Fruit fly (Drosophila melanogaster) whole organism, embryonic: ENCODE results near the gene CG42390.

Source experiments
- Antp ChIP-seq: fragments of 200-800 bp; sonication (Bioruptor generic); optimal IDR thresholded peaks from 3 replicates; lab custom pipeline; 2016; ENCODE audit warnings: missing biosample characterization, missing genetic modification characterization
- Awh ChIP-seq: fragments of 200-800 bp; sonication (Bioruptor generic); IDR thresholded peaks from 2 replicates; pipeline ENCODE4, ENCODE4 v1.3.6; 2022; ENCODE audit warnings: missing biosample characterization, missing genetic modification characterization
- Bgb ChIP-seq: fragments of 200-800 bp; sonication (Bioruptor generic); IDR thresholded peaks from 2 replicates; pipeline ENCODE4 v1.3.6; 2022; ENCODE audit warnings: missing biosample characterization, missing genetic modification characterization; ENCODE audit not compliant: partially characterized antibody
- Blimp-1 ChIP-seq: fragments of 200-800 bp; sonication (Bioruptor generic); optimal IDR thresholded peaks from 3 replicates; lab custom pipeline; 2018; ENCODE audit warnings: missing biosample characterization, missing genetic modification characterization, mild to moderate bottlenecking, moderate library complexity, missing genetic modification reagents
- BtbVII ChIP-seq: fragments of 200-800 bp; sonication (Bioruptor generic); optimal IDR thresholded peaks from 3 replicates; lab custom pipeline; 2017; ENCODE audit warnings: missing biosample characterization, mild to moderate bottlenecking, missing genetic modification characterization
- CG10431 ChIP-seq: fragments of 200-800 bp; sonication (Bioruptor generic); optimal IDR thresholded peaks from 3 replicates; lab custom pipeline; 2018; ENCODE audit warnings: missing biosample characterization, mild to moderate bottlenecking, missing genetic modification characterization
- CG11456 ChIP-seq: fragments of 200-800 bp; sonication (Bioruptor generic); IDR thresholded peaks from 3 replicates; pipeline ENCODE4 v1.3.6; 2022; ENCODE audit warnings: missing biosample characterization, missing genetic modification characterization
- CG13296 ChIP-seq: fragments of 200-800 bp; sonication (Bioruptor generic); optimal IDR thresholded peaks from 3 replicates; lab custom pipeline; 2018; ENCODE audit warnings: missing biosample characterization, mild to moderate bottlenecking, missing genetic modification characterization
- CG13424 ChIP-seq: fragments of 200-800 bp; sonication (Bioruptor generic); optimal IDR thresholded peaks from 2 replicates; lab custom pipeline; 2019; ENCODE audit warnings: missing biosample characterization, mild to moderate bottlenecking, missing genetic modification characterization, moderate library complexity
- CG13624 ChIP-seq: fragments of 200-800 bp; sonication (Bioruptor generic); optimal IDR thresholded peaks from 2 replicates; lab custom pipeline; 2016; ENCODE audit warnings: missing biosample characterization, missing genetic modification characterization
- CG14860 ChIP-seq: fragments of 200-800 bp; sonication (Bioruptor generic); IDR thresholded peaks from 3 replicates; pipeline ENCODE4 v1.3.6; 2022; ENCODE audit warnings: missing biosample characterization, missing genetic modification characterization; ENCODE audit not compliant: partially characterized antibody
- CG2116 ChIP-seq: fragments of 200-800 bp; sonication (Bioruptor generic); optimal IDR thresholded peaks from 3 replicates; lab custom pipeline; 2018; ENCODE audit warnings: missing biosample characterization, mild to moderate bottlenecking, missing genetic modification characterization
- CG32772 ChIP-seq: fragments of 200-800 bp; sonication (Bioruptor generic); IDR thresholded peaks from 2 replicates; pipeline ENCODE4 v1.3.6; 2022; ENCODE audit warnings: missing biosample characterization, missing genetic modification characterization
- CG4617 ChIP-seq: fragments of 200-800 bp; sonication (Bioruptor generic); optimal IDR thresholded peaks from 3 replicates; lab custom pipeline; 2016; ENCODE audit warnings: missing biosample characterization, missing genetic modification characterization, borderline replicate concordance
- CG6272 ChIP-seq: fragments of 200-800 bp; sonication (Bioruptor generic); IDR thresholded peaks from 2 replicates; pipeline ENCODE4 v1.3.6; 2022; ENCODE audit warnings: missing biosample characterization, missing genetic modification characterization
- CG7987 ChIP-seq: fragments of 200-800 bp; sonication (Bioruptor generic); optimal IDR thresholded peaks from 2 replicates; lab custom pipeline; 2018; ENCODE audit warnings: missing biosample characterization, mild to moderate bottlenecking, missing genetic modification characterization, moderate library complexity
- CG8924 ChIP-seq: fragments of 200-800 bp; optimal IDR thresholded peaks from 3 replicates; lab custom pipeline; 2019; ENCODE audit warnings: missing biosample characterization, mild to moderate bottlenecking, missing genetic modification characterization, moderate library complexity
- CG9727 ChIP-seq: fragments of 200-800 bp; sonication (Bioruptor generic); optimal IDR thresholded peaks from 3 replicates; lab custom pipeline; 2017; ENCODE audit warnings: missing biosample characterization, mild to moderate bottlenecking, missing genetic modification characterization
- D19B ChIP-seq: fragments of 200-800 bp; sonication (Bioruptor generic); optimal IDR thresholded peaks from 2 replicates; lab custom pipeline; 2017; ENCODE audit warnings: missing biosample characterization, mild to moderate bottlenecking, missing genetic modification characterization
- Doc2 ChIP-seq: fragments of 200-800 bp; sonication (Bioruptor generic); IDR thresholded peaks from 2 replicates; pipeline ENCODE4 v1.3.6; 2022; ENCODE audit warnings: missing biosample characterization, missing genetic modification characterization
- Dp ChIP-seq: fragments of 200-800 bp; sonication (Bioruptor generic); optimal IDR thresholded peaks from 2 replicates; lab custom pipeline; 2018; ENCODE audit warnings: missing biosample characterization, mild to moderate bottlenecking, missing genetic modification characterization, moderate library complexity
- Fer3 ChIP-seq: fragments of 200-800 bp; sonication (Bioruptor generic); optimal IDR thresholded peaks from 2 replicates; lab custom pipeline; 2018; ENCODE audit warnings: missing biosample characterization, mild to moderate bottlenecking, missing genetic modification characterization, moderate library complexity
- HmgZ ChIP-seq: fragments of 200-800 bp; sonication (Bioruptor generic); optimal IDR thresholded peaks from 2 replicates; lab custom pipeline; 2018; ENCODE audit warnings: missing biosample characterization, mild to moderate bottlenecking, missing genetic modification characterization
- Lpt ChIP-seq: fragments of >200 bp; optimal IDR thresholded peaks from 2 replicates; lab custom pipeline; 2018; ENCODE audit warnings: missing biosample characterization, missing genetic modification characterization
- Poxn ChIP-seq: fragments of 200-800 bp; sonication (Bioruptor generic); IDR thresholded peaks from 2 replicates; pipeline ENCODE4 v1.3.6; 2022; ENCODE audit warnings: missing biosample characterization, missing genetic modification characterization
- Ravus ChIP-seq: fragments of 200-800 bp; sonication (Bioruptor generic); IDR thresholded peaks from 2 replicates; pipeline ENCODE4 v1.3.6; 2022; ENCODE audit warnings: missing biosample characterization, missing genetic modification characterization
- Side ChIP-seq: fragments of 200-800 bp; sonication (Bioruptor generic); optimal IDR thresholded peaks from 2 replicates; lab custom pipeline; 2016; ENCODE audit warnings: missing biosample characterization, missing genetic modification characterization
- Sry-β ChIP-seq: fragments of 200-800 bp; sonication (Bioruptor generic); optimal IDR thresholded peaks from 2 replicates; lab custom pipeline; 2018; ENCODE audit warnings: missing biosample characterization, mild to moderate bottlenecking, missing genetic modification characterization, moderate library complexity
- YL-1 ChIP-seq: fragments of 200-800 bp; sonication (Bioruptor generic); optimal IDR thresholded peaks from 3 replicates; lab custom pipeline; 2017; ENCODE audit warnings: missing biosample characterization, mild to moderate bottlenecking, missing genetic modification characterization
- ab ChIP-seq: fragments of 200-800 bp; sonication (Bioruptor generic); optimal IDR thresholded peaks from 2 replicates; lab custom pipeline; 2016; ENCODE audit warnings: missing biosample characterization, missing genetic modification characterization
- aop ChIP-seq: fragments of 200-800 bp; sonication (Bioruptor generic); IDR thresholded peaks from 2 replicates; pipeline ENCODE4 v1.3.6; 2022; ENCODE audit warnings: missing biosample characterization, missing genetic modification characterization
- az2 ChIP-seq: fragments of 200-800 bp; sonication (Bioruptor generic); optimal IDR thresholded peaks from 3 replicates; lab custom pipeline; 2016; ENCODE audit warnings: missing biosample characterization, missing genetic modification characterization
- dpn ChIP-seq, 2 experiments: fragments of 200-800 bp; sonication (Bioruptor generic); optimal IDR thresholded peaks; 3 replicates each; lab custom pipeline; 2016; ENCODE audit warnings: missing biosample characterization in 2 of 2, missing genetic modification characterization in 2 of 2
- exex ChIP-seq: fragments of 200-800 bp; sonication (Bioruptor generic); optimal IDR thresholded peaks from 4 replicates; lab custom pipeline; 2018; ENCODE audit warnings: missing biosample characterization, mild to moderate bottlenecking, missing genetic modification characterization, moderate library complexity
- fd3F ChIP-seq: fragments of 200-800 bp; sonication (Bioruptor generic); optimal IDR thresholded peaks from 2 replicates; lab custom pipeline; 2018; ENCODE audit warnings: missing biosample characterization, mild to moderate bottlenecking, missing genetic modification characterization, moderate library complexity
- fru ChIP-seq: fragments of >200 bp; optimal IDR thresholded peaks from 2 replicates; lab custom pipeline; 2017
- ftz-f1 ChIP-seq: fragments of 200-800 bp; sonication (Bioruptor generic); optimal IDR thresholded peaks from 2 replicates; lab custom pipeline; 2016; ENCODE audit warnings: missing biosample characterization, missing genetic modification characterization
- her ChIP-seq: fragments of 200-800 bp; sonication (Bioruptor generic); optimal IDR thresholded peaks from 2 replicates; lab custom pipeline; 2016; ENCODE audit warnings: missing biosample characterization, missing genetic modification characterization
- kni ChIP-seq: fragments of 200-800 bp; sonication (Bioruptor generic); optimal IDR thresholded peaks from 3 replicates; lab custom pipeline; 2017; ENCODE audit warnings: mild to moderate bottlenecking, missing biosample characterization, missing genetic modification reagents, missing genetic modification characterization
- pfk ChIP-seq: fragments of 200-800 bp; sonication (Bioruptor generic); optimal IDR thresholded peaks from 2 replicates; lab custom pipeline; 2018; ENCODE audit warnings: missing biosample characterization, mild to moderate bottlenecking, missing genetic modification characterization, moderate library complexity
- repo ChIP-seq: fragments of 200-800 bp; sonication (Bioruptor generic); optimal IDR thresholded peaks from 2 replicates; lab custom pipeline; 2016; ENCODE audit warnings: missing biosample characterization, missing genetic modification characterization
- salm ChIP-seq: fragments of 200-800 bp; sonication (Bioruptor generic); optimal IDR thresholded peaks from 2 replicates; lab custom pipeline; 2018; ENCODE audit warnings: missing biosample characterization, mild to moderate bottlenecking, missing genetic modification characterization
- sisA ChIP-seq: fragments of 200-800 bp; sonication (Bioruptor generic); IDR thresholded peaks from 2 replicates; pipeline ENCODE4 v1.3.6; 2022; ENCODE audit warnings: missing biosample characterization, missing genetic modification characterization
- sna ChIP-seq: fragments of 200-800 bp; sonication (Bioruptor generic); IDR thresholded peaks from 2 replicates; pipeline ENCODE4 v1.3.6; 2022; ENCODE audit warnings: missing biosample characterization, missing genetic modification characterization; ENCODE audit not compliant: partially characterized antibody
- sob ChIP-seq: fragments of 200-800 bp; sonication (Bioruptor generic); IDR thresholded peaks from 2 replicates; pipeline ENCODE4 v1.3.6; 2022; ENCODE audit warnings: missing biosample characterization, missing genetic modification characterization
- tin ChIP-seq: fragments of 200-800 bp; sonication (Bioruptor generic); optimal IDR thresholded peaks from 3 replicates; lab custom pipeline; 2016; ENCODE audit warnings: missing biosample characterization, missing genetic modification characterization
- toy ChIP-seq: fragments of 200-800 bp; sonication (Bioruptor generic); IDR thresholded peaks from 2 replicates; pipeline ENCODE4 v1.3.6; 2022; ENCODE audit warnings: missing biosample characterization, missing genetic modification characterization
- unpg ChIP-seq: fragments of 200-800 bp; sonication (Bioruptor generic); optimal IDR thresholded peaks from 3 replicates; lab custom pipeline; 2018; ENCODE audit warnings: missing biosample characterization, mild to moderate bottlenecking, missing genetic modification characterization, moderate library complexity
- zen2 ChIP-seq: fragments of 200-800 bp; sonication (Bioruptor generic); IDR thresholded peaks from 3 replicates; pipeline ENCODE4 v1.3.6; 2022; ENCODE audit warnings: missing biosample characterization, missing genetic modification characterization; ENCODE audit not compliant: partially characterized antibody

Gene CG42390

dm6 chr3R:22172454-22173413 is 52.9 kb downstream of the CG42390 start (continued):
- TF ChIP-seq sob (no peak), Sry-β (GFP tag; lab: Kevin White, UChicago) (no peak), CG13296 (no peak), CG7987 (no peak), salm (tag; lab: Kevin White, UChicago) (no peak), ftz-f1 (GFP tag; lab: Kevin White, UChicago) (no peak), Antp (no peak), CG11456 (GFP tag; lab: Robert Waterston, UW) (no peak), Blimp-1 (GFP tag; lab: Kevin White, UChicago) (peak; percentile 21), Fer3 (no peak), exex (tag; lab: Kevin White, UChicago) (peak; percentile 7), repo (GFP tag; lab: Kevin White, UChicago) (no peak), Lpt (GFP tag; lab: Kevin White, UChicago) (no peak), D19B (GFP tag; lab: Kevin White, UChicago) (no peak), sna (no peak), CG2116 (no peak), her (GFP tag; lab: Kevin White, UChicago) (no peak), CG14860 (GFP tag; lab: Robert Waterston, UW) (no peak), Side (no peak), tin (GFP tag; lab: Kevin White, UChicago) (no peak), dpn (GFP tag; optimal IDR thresholded peaks at IDR 0.05; lab: Kevin White, UChicago) (no peak), CG32772 (GFP tag; lab: Robert Waterston, UW) (no peak; the same call in 1 of the 2 replicates), Ravus (no peak), CG10431 (GFP tag; lab: Kevin White, UChicago) (no peak), CG6272 (no peak), aop (GFP tag; lab: Robert Waterston, UW) (no peak), BtbVII (no peak), fru (no peak), pfk (GFP tag; lab: Kevin White, UChicago) (no peak), Awh (GFP tag; lab: Robert Waterston, UW) (no peak), sisA (GFP tag; lab: Robert Waterston, UW) (no peak), CG8924 (tag; lab: Kevin White, UChicago) (no peak), az2 (GFP tag; lab: Kevin White, UChicago) (peak; percentile 25), ab (no peak), CG9727 (no peak), Poxn (GFP tag; lab: Robert Waterston, UW) (no peak), CG13424 (tag; lab: Kevin White, UChicago) (peak; percentile 24), kni (GFP tag; lab: Kevin White, UChicago) (no peak), Dp (GFP tag; lab: Kevin White, UChicago) (no peak), HmgZ (no peak), zen2 (GFP tag; lab: Robert Waterston, UW) (no peak; the same call in 2 of the 3 replicates), toy (GFP tag; lab: Robert Waterston, UW) (no peak), Doc2 (GFP tag; lab: Robert Waterston, UW) (no peak), CG4617 (GFP tag; lab: Kevin White, UChicago) (no peak), fd3F (GFP tag; lab: Kevin White, UChicago) (no peak), Bgb (GFP tag; lab: Robert Waterston, UW) (no peak), CG13624 (GFP tag; lab: Kevin White, UChicago) (no peak), unpg (GFP tag; lab: Kevin White, UChicago) (peak; percentile 14), YL-1 (no peak)
